Fruit fly (Drosophila melanogaster): ENCODE data around the gene H2.0.

- TF ChIP-seq CTCF (optimal IDR thresholded peaks at IDR 0.05), result no peak
- TF ChIP-seq CG8478 (optimal IDR thresholded peaks at IDR 0.05), result no peak
Observed at dm6 chr2L:6046865-6047264, 27.7 kb upstream of the H2.0 start.

Data from S2 (cell line).